Fruit fly (Drosophila melanogaster) whole organism, prepupa: ENCODE measurements around the gene CG13053.
A peak's percentile ranks its signal among the peaks of the same experiment; 100 is the strongest.

ENCODE experiments used
- Blimp-1 ChIP-seq: fragments of 200-800 bp; sonication (Bioruptor generic); optimal IDR thresholded peaks from 3 replicates; lab custom pipeline; 2017; ENCODE audit warnings: missing biosample characterization, missing genetic modification characterization, mild to moderate bottlenecking, moderate library complexity, missing genetic modification reagents
- CG10631 ChIP-seq: fragments of 200-800 bp; sonication (Bioruptor generic); optimal IDR thresholded peaks from 2 replicates; lab custom pipeline; 2016; ENCODE audit warnings: missing biosample characterization, missing genetic modification characterization
- CG10669 ChIP-seq: fragments of 200-800 bp; sonication (Bioruptor generic); optimal IDR thresholded peaks from 3 replicates; lab custom pipeline; 2018; ENCODE audit warnings: missing biosample characterization, mild to moderate bottlenecking, missing genetic modification characterization, moderate library complexity
- CG11294 ChIP-seq: fragments of 200-800 bp; sonication (Bioruptor generic); IDR thresholded peaks from 2 replicates; pipeline ENCODE4 v1.3.6; 2022; ENCODE audit warnings: missing biosample characterization, missing genetic modification characterization
- CG11762 ChIP-seq: fragments of 200-800 bp; sonication (Bioruptor generic); optimal IDR thresholded peaks from 3 replicates; lab custom pipeline; 2016; ENCODE audit warnings: missing biosample characterization, missing genetic modification characterization; ENCODE audit not compliant: insufficient read depth
- CG11902 ChIP-seq: fragments of 200-800 bp; sonication (Bioruptor generic); optimal IDR thresholded peaks from 3 replicates; lab custom pipeline; 2016; ENCODE audit warnings: missing biosample characterization, missing genetic modification characterization
- CG15336 ChIP-seq: fragments of 200-800 bp; sonication (Bioruptor generic); IDR thresholded peaks from 2 replicates; pipeline ENCODE4 v1.3.6; 2022; ENCODE audit warnings: missing biosample characterization, missing genetic modification characterization
- CG1621 ChIP-seq: fragments of 200-800 bp; sonication (Bioruptor generic); optimal IDR thresholded peaks from 3 replicates; lab custom pipeline; 2018; ENCODE audit warnings: missing biosample characterization, mild to moderate bottlenecking, missing genetic modification characterization
- CG32006 ChIP-seq: fragments of 200-800 bp; sonication (Bioruptor generic); optimal IDR thresholded peaks from 3 replicates; lab custom pipeline; 2017; ENCODE audit warnings: missing biosample characterization, mild to moderate bottlenecking, missing genetic modification characterization
- CG34406 ChIP-seq: fragments of 200-800 bp; sonication (Bioruptor generic); optimal IDR thresholded peaks from 3 replicates; lab custom pipeline; 2016; ENCODE audit warnings: missing biosample characterization, missing genetic modification characterization
- CG3919 ChIP-seq: fragments of 200-800 bp; sonication (Bioruptor generic); optimal IDR thresholded peaks from 3 replicates; lab custom pipeline; 2016; ENCODE audit warnings: missing biosample characterization, missing genetic modification characterization
- CG6163 ChIP-seq: fragments of 200-800 bp; sonication (Bioruptor generic); IDR thresholded peaks from 3 replicates; pipeline ENCODE4 v1.3.6; 2022; ENCODE audit warnings: missing biosample characterization, missing genetic modification characterization
- CG6276 ChIP-seq: fragments of 200-800 bp; sonication (Bioruptor generic); optimal IDR thresholded peaks from 2 replicates; lab custom pipeline; 2017; ENCODE audit warnings: missing biosample characterization, mild to moderate bottlenecking, missing genetic modification characterization
- CG6808 ChIP-seq: fragments of 200-800 bp; sonication (Bioruptor generic); optimal IDR thresholded peaks from 3 replicates; lab custom pipeline; 2017; ENCODE audit warnings: missing biosample characterization, missing genetic modification characterization, mild to moderate bottlenecking, moderate library complexity, missing genetic modification reagents
- CG7368 ChIP-seq: fragments of 200-800 bp; sonication (Bioruptor generic); optimal IDR thresholded peaks from 3 replicates; lab custom pipeline; 2016; ENCODE audit warnings: missing biosample characterization, missing genetic modification characterization
- CG8119 ChIP-seq: fragments of 200-800 bp; sonication (Bioruptor generic); IDR thresholded peaks from 3 replicates; pipeline ENCODE4 v1.3.6; 2022; ENCODE audit warnings: missing biosample characterization, missing genetic modification characterization
- CG8319 ChIP-seq: fragments of 200-800 bp; sonication (Bioruptor generic); optimal IDR thresholded peaks from 3 replicates; lab custom pipeline; 2016; ENCODE audit warnings: missing biosample characterization, missing genetic modification characterization
- CG9139 ChIP-seq: fragments of 200-800 bp; sonication (Bioruptor generic); optimal IDR thresholded peaks from 3 replicates; lab custom pipeline; 2017; ENCODE audit warnings: missing biosample characterization, mild to moderate bottlenecking, missing genetic modification characterization
- Eip75B ChIP-seq: fragments of 200-800 bp; sonication (Bioruptor generic); optimal IDR thresholded peaks from 3 replicates; lab custom pipeline; 2016; ENCODE audit warnings: missing biosample characterization, missing genetic modification characterization
- Eip78C ChIP-seq: fragments of 200-800 bp; sonication (Bioruptor generic); peaks from one replicate; lab custom pipeline; 2016; ENCODE audit warnings: missing biosample characterization, missing genetic modification characterization
- Eip93F ChIP-seq: fragments of 200-800 bp; sonication (Bioruptor generic); optimal IDR thresholded peaks from 2 replicates; lab custom pipeline; 2016; ENCODE audit warnings: missing biosample characterization, mild to moderate bottlenecking, missing genetic modification characterization
- Ets21C ChIP-seq: fragments of 200-800 bp; sonication (Bioruptor generic); optimal IDR thresholded peaks from 3 replicates; lab custom pipeline; 2016; ENCODE audit warnings: missing biosample characterization, missing genetic modification characterization
- Ets96B ChIP-seq: fragments of 200-800 bp; optimal IDR thresholded peaks from 2 replicates; lab custom pipeline; 2019; ENCODE audit warnings: missing biosample characterization, mild to moderate bottlenecking, missing genetic modification characterization, moderate library complexity
- Gug ChIP-seq: fragments of 200-800 bp; sonication (Bioruptor generic); IDR thresholded peaks from 2 replicates; pipeline ENCODE4 v1.3.6; 2022; ENCODE audit warnings: missing biosample characterization, missing genetic modification characterization
- Hr38 ChIP-seq: sonication (Bioruptor generic); optimal IDR thresholded peaks from 2 replicates; lab custom pipeline; 2016; ENCODE audit warnings: missing biosample characterization, missing genetic modification characterization
- Hr4 ChIP-seq: fragments of 200-800 bp; sonication (Bioruptor generic); optimal IDR thresholded peaks from 3 replicates; lab custom pipeline; 2016; ENCODE audit warnings: missing biosample characterization, missing genetic modification characterization
- Lpt ChIP-seq: fragments of 200-800 bp; sonication (Bioruptor generic); optimal IDR thresholded peaks from 3 replicates; lab custom pipeline; 2016; ENCODE audit warnings: missing biosample characterization, missing genetic modification characterization
- Met ChIP-seq: fragments of 200-800 bp; sonication (Bioruptor generic); optimal IDR thresholded peaks from 3 replicates; lab custom pipeline; 2016; ENCODE audit warnings: missing biosample characterization, missing genetic modification characterization
- OdsH ChIP-seq: fragments of 200-800 bp; sonication (Bioruptor generic); optimal IDR thresholded peaks from 3 replicates; lab custom pipeline; 2016; ENCODE audit warnings: missing biosample characterization, missing genetic modification characterization
- Sox102F ChIP-seq: fragments of 200-800 bp; sonication (Bioruptor generic); optimal IDR thresholded peaks from 2 replicates; lab custom pipeline; 2016; ENCODE audit warnings: missing biosample characterization, mild to moderate bottlenecking, missing genetic modification characterization
- Sox15 ChIP-seq: fragments of 200-800 bp; sonication (Bioruptor generic); optimal IDR thresholded peaks from 3 replicates; lab custom pipeline; 2016; ENCODE audit warnings: missing biosample characterization, missing genetic modification characterization
- achi ChIP-seq: fragments of 200-800 bp; sonication (Bioruptor generic); optimal IDR thresholded peaks from 3 replicates; lab custom pipeline; 2016; ENCODE audit warnings: missing biosample characterization, missing genetic modification characterization
- acj6 ChIP-seq: fragments of 200-800 bp; sonication (Bioruptor generic); optimal IDR thresholded peaks from 3 replicates; lab custom pipeline; 2016; ENCODE audit warnings: missing biosample characterization, missing genetic modification characterization
- cyc ChIP-seq: fragments of 200-800 bp; sonication (Bioruptor generic); optimal IDR thresholded peaks from 3 replicates; lab custom pipeline; 2016; ENCODE audit warnings: missing biosample characterization, missing genetic modification characterization
- dac ChIP-seq: fragments of 200-800 bp; sonication (Bioruptor generic); optimal IDR thresholded peaks from 2 replicates; lab custom pipeline; 2017; ENCODE audit warnings: missing biosample characterization, mild to moderate bottlenecking, missing genetic modification characterization
- eg ChIP-seq: fragments of 200-800 bp; sonication (Bioruptor generic); IDR thresholded peaks from 3 replicates; pipeline ENCODE4 v1.3.6; 2022; ENCODE audit warnings: missing biosample characterization, missing genetic modification characterization
- fkh ChIP-seq: fragments of 200-800 bp; sonication (Bioruptor generic); optimal IDR thresholded peaks from 3 replicates; lab custom pipeline; 2017; ENCODE audit warnings: missing biosample characterization, mild to moderate bottlenecking, missing genetic modification characterization, moderate library complexity
- lz ChIP-seq: fragments of 200-800 bp; sonication (Bioruptor generic); optimal IDR thresholded peaks from 3 replicates; lab custom pipeline; 2016; ENCODE audit warnings: missing biosample characterization, missing genetic modification characterization
- pdm3 ChIP-seq: fragments of 200-800 bp; sonication (Bioruptor generic); optimal IDR thresholded peaks from 3 replicates; lab custom pipeline; 2016; ENCODE audit warnings: missing biosample characterization, missing genetic modification characterization
- salr ChIP-seq, 2 experiments: fragments of 200-800 bp; sonication (Bioruptor generic); optimal IDR thresholded peaks; 3 replicates each; lab custom pipeline; 2016 to 2018; ENCODE audit warnings: missing biosample characterization in 2 of 2, missing genetic modification characterization in 2 of 2, mild to moderate bottlenecking in 1 of 2
- spab ChIP-seq: fragments of 200-800 bp; sonication (Bioruptor generic); optimal IDR thresholded peaks from 2 replicates; lab custom pipeline; 2017; ENCODE audit warnings: missing biosample characterization, mild to moderate bottlenecking, missing genetic modification characterization, missing genetic modification reagents

The CG13053 gene

dm6 chr3L:16289067-16289466, 29.5 kb upstream of the CG13053 start:
- TF ChIP-seq CG8319 (GFP tag; lab: Kevin White, UChicago) (no peak), cyc (GFP tag; lab: Kevin White, UChicago) (no peak), Lpt (GFP tag; lab: Kevin White, UChicago) (no peak), CG6276 (GFP tag; lab: Kevin White, UChicago) (no peak), Blimp-1 (GFP tag; lab: Kevin White, UChicago) (no peak), Met (GFP tag; lab: Kevin White, UChicago) (no peak), Sox15 (GFP tag; lab: Kevin White, UChicago) (no peak), CG15336 (GFP tag; lab: Robert Waterston, UW) (peak; percentile 8; the same call in 1 of the 2 replicates), achi (GFP tag; lab: Kevin White, UChicago) (peak; percentile 23), CG6808 (GFP tag; lab: Kevin White, UChicago) (no peak), dac (GFP tag; lab: Kevin White, UChicago) (no peak), CG11294 (GFP tag; lab: Robert Waterston, UW) (no peak), spab (GFP tag; lab: Kevin White, UChicago) (peak; percentile 12), CG11762 (GFP tag; lab: Kevin White, UChicago) (peak; percentile 15), CG1621 (peak; percentile 12), CG32006 (GFP tag; lab: Kevin White, UChicago) (peak; percentile 25), CG34406 (GFP tag; lab: Kevin White, UChicago) (peak; percentile 5), Eip78C (GFP tag; lab: Kevin White, UChicago) (peak; percentile 73), OdsH (peak; percentile 26), CG9139 (GFP tag; lab: Kevin White, UChicago) (no peak), salr (GFP tag; optimal IDR thresholded peaks at IDR 0.05; lab: Kevin White, UChicago) (no peak), acj6 (GFP tag; lab: Kevin White, UChicago) (peak; percentile 30), CG10669 (GFP tag; lab: Kevin White, UChicago) (peak; percentile 4), CG10631 (GFP tag; lab: Kevin White, UChicago) (peak; percentile 33), Hr4 (GFP tag; lab: Kevin White, UChicago) (peak; percentile 18), Eip75B (GFP tag; lab: Kevin White, UChicago) (no peak), CG7368 (GFP tag; lab: Kevin White, UChicago) (no peak), CG8119 (peak; percentile 46; the same call in 1 of the 3 replicates), Gug (no peak), CG6163 (0 out of 3 replicates have a peak, but pooled peaks have one; percentile 45), lz (GFP tag; lab: Kevin White, UChicago) (no peak), eg (GFP tag; lab: Robert Waterston, UW) (peak; percentile 14; the same call in 1 of the 3 replicates), Ets96B (tag; lab: Kevin White, UChicago) (peak; percentile 14), pdm3 (peak; percentile 10)

dm6 chr3L:16288322-16288721, 28.8 kb upstream of the CG13053 start, which contains the start of gene CG13046:
CG13046 (minus strand) TSS chr3L:16288422.
- no peak for TF ChIP-seq Eip75B (GFP tag; lab: Kevin White, UChicago)
- no peak for TF ChIP-seq CG9139 (GFP tag; lab: Kevin White, UChicago)
- no peak for TF ChIP-seq eg (GFP tag; lab: Robert Waterston, UW)
- TF ChIP-seq Hr38 (GFP tag; lab: Kevin White, UChicago), result no peak
- TF ChIP-seq Ets21C (GFP tag; lab: Kevin White, UChicago), result no peak
- TF ChIP-seq CG3919 (GFP tag; lab: Kevin White, UChicago), result no peak
- TF ChIP-seq CG6163, result no peak
- TF ChIP-seq Eip78C (GFP tag; lab: Kevin White, UChicago), result no peak
- no peak for TF ChIP-seq CG34406 (GFP tag; lab: Kevin White, UChicago)
- TF ChIP-seq fkh (GFP tag; lab: Kevin White, UChicago), result no peak
- no peak for TF ChIP-seq Lpt (GFP tag; lab: Kevin White, UChicago)
- TF ChIP-seq salr (GFP tag; optimal IDR thresholded peaks at IDR 0.05; lab: Kevin White, UChicago), result no peak
- no peak for TF ChIP-seq CG8319 (GFP tag; lab: Kevin White, UChicago)
- TF ChIP-seq CG11902 (GFP tag; lab: Kevin White, UChicago), result no peak
- TF ChIP-seq CG7368 (GFP tag; lab: Kevin White, UChicago), result no peak
- no peak for TF ChIP-seq Eip93F (GFP tag; lab: Kevin White, UChicago)
- TF ChIP-seq Sox102F (GFP tag; lab: Kevin White, UChicago), result no peak
